Worm (Caenorhabditis elegans) whole organism, L1 larva: Measurements from ENCODE around the gene R10E4.7.

Source experiments
- C04F5.9 ChIP-seq: sonication (generic microtip); optimal IDR thresholded peaks from 2 replicates; lab custom pipeline; 2016; ENCODE audit warnings: missing genetic modification characterization, missing compliant biosample characterization
- C16A3.4 ChIP-seq: fragments of 150-350 bp; optimal IDR thresholded peaks from 2 replicates; lab custom pipeline; 2014; ENCODE audit warnings: missing biosample characterization, missing genetic modification characterization
- C34B4.2 ChIP-seq: sonication (generic microtip); optimal IDR thresholded peaks from 2 replicates; lab custom pipeline; 2017; ENCODE audit warnings: mild to moderate bottlenecking, missing genetic modification characterization, missing compliant biosample characterization
- F16B12.6 ChIP-seq: fragments of 150-350 bp; optimal IDR thresholded peaks from 2 replicates; lab custom pipeline; 2014; ENCODE audit warnings: missing biosample characterization, missing genetic modification characterization
- Y116A8C.19 ChIP-seq: sonication (generic microtip); optimal IDR thresholded peaks from 2 replicates; lab custom pipeline; 2016; ENCODE audit warnings: missing compliant biosample characterization, missing genetic modification characterization, borderline replicate concordance
- aha-1 ChIP-seq: fragments of 150-350 bp; optimal IDR thresholded peaks from 2 replicates; lab custom pipeline; 2014; ENCODE audit warnings: missing biosample characterization, missing genetic modification characterization
- ama-1 ChIP-seq: fragments of 150-350 bp; optimal IDR thresholded peaks from 2 replicates; lab custom pipeline; 2014
- ceh-8 ChIP-seq: fragments of 200-800 bp; sonication (Bioruptor generic); optimal IDR thresholded peaks from 2 replicates; lab custom pipeline; 2018; ENCODE audit warnings: mild to moderate bottlenecking, missing genetic modification characterization, moderate library complexity, missing compliant biosample characterization
- ceh-82 ChIP-seq, 3 experiments: fragments of 150-350 bp in 1 of 3; sonication (generic microtip) in 2 of 3; optimal IDR thresholded peaks; 2 replicates each; lab custom pipeline; 2014 to 2017; ENCODE audit warnings: missing biosample characterization in 3 of 3, missing genetic modification characterization in 3 of 3
- ceh-88 ChIP-seq: fragments of 200-800 bp; sonication (Bioruptor generic); IDR thresholded peaks from 2 replicates; pipeline ENCODE4 v1.3.6; 2022; ENCODE audit warnings: missing genetic modification characterization, missing compliant biosample characterization
- ceh-90 ChIP-seq: sonication (generic microtip); optimal IDR thresholded peaks from 2 replicates; lab custom pipeline; 2016; ENCODE audit warnings: missing genetic modification characterization, missing compliant biosample characterization
- dpl-1 ChIP-seq, 3 experiments: fragments of 150-350 bp in 2 of 3; sonication (generic microtip) in 1 of 3; optimal IDR thresholded peaks; 2 replicates each; lab custom pipeline; 2014 to 2017; ENCODE audit warnings: missing biosample characterization in 3 of 3, missing genetic modification characterization in 3 of 3, missing genetic modification reagents in 3 of 3
- dsc-1 ChIP-seq: sonication (generic microtip); optimal IDR thresholded peaks from 2 replicates; lab custom pipeline; 2016; ENCODE audit warnings: mild to moderate bottlenecking, missing genetic modification characterization, missing compliant biosample characterization
- efl-1 ChIP-seq, 4 experiments: fragments of 150-350 bp; optimal IDR thresholded peaks in 3 of 4; peaks in 1 of 4; 1 replicate in 1 of 4; 2 replicates in 3 of 4; lab custom pipeline; 2014; ENCODE audit warnings: missing biosample characterization in 2 of 4, missing genetic modification characterization in 2 of 4, missing genetic modification reagents in 2 of 4
- efl-3 ChIP-seq: fragments of 200-800 bp; sonication (Bioruptor generic); optimal IDR thresholded peaks from 2 replicates; lab custom pipeline; 2018; ENCODE audit warnings: mild to moderate bottlenecking, missing genetic modification characterization, missing compliant biosample characterization
- elt-2 ChIP-seq: sonication (generic microtip); optimal IDR thresholded peaks from 2 replicates; lab custom pipeline; 2016; ENCODE audit warnings: missing genetic modification characterization, mild to moderate bottlenecking, inconsistent platforms, missing compliant biosample characterization, missing genetic modification reagents
- fkh-10 ChIP-seq: sonication (generic microtip); optimal IDR thresholded peaks from 2 replicates; lab custom pipeline; 2017; ENCODE audit warnings: missing biosample characterization, missing genetic modification reagents, missing genetic modification characterization
- fkh-4 ChIP-seq: sonication (generic microtip); optimal IDR thresholded peaks from 2 replicates; lab custom pipeline; 2016; ENCODE audit warnings: missing compliant biosample characterization, missing genetic modification characterization, borderline replicate concordance
- fkh-8 ChIP-seq: sonication (generic microtip); optimal IDR thresholded peaks from 2 replicates; lab custom pipeline; 2016; ENCODE audit warnings: mild to moderate bottlenecking, missing genetic modification characterization, missing compliant biosample characterization
- fos-1 ChIP-seq: fragments of 150-350 bp; optimal IDR thresholded peaks from 2 replicates; lab custom pipeline; 2014; ENCODE audit warnings: missing biosample characterization, missing genetic modification characterization
- grh-1 ChIP-seq: fragments of 200-800 bp; sonication (Bioruptor generic); IDR thresholded peaks from 2 replicates; pipeline ENCODE4 v1.3.6; 2022; ENCODE audit warnings: missing genetic modification reagents, missing genetic modification characterization, missing compliant biosample characterization
- hlh-4 ChIP-seq: sonication (generic microtip); optimal IDR thresholded peaks from 2 replicates; lab custom pipeline; 2016; ENCODE audit warnings: mild to moderate bottlenecking, missing genetic modification characterization, missing compliant biosample characterization
- hpl-2 ChIP-seq: fragments of 150-350 bp; optimal IDR thresholded peaks from 2 replicates; lab custom pipeline; 2014; ENCODE audit warnings: missing biosample characterization, missing genetic modification reagents, missing genetic modification characterization
- irx-1 ChIP-seq: sonication (generic microtip); optimal IDR thresholded peaks from 2 replicates; lab custom pipeline; 2016; ENCODE audit warnings: missing genetic modification characterization, missing compliant biosample characterization
- isw-1 ChIP-seq: fragments of 200-800 bp; sonication (Bioruptor generic); IDR thresholded peaks from 2 replicates; pipeline ENCODE4 v1.3.6; 2022; ENCODE audit warnings: missing genetic modification characterization, missing compliant biosample characterization
- jun-1 ChIP-seq: fragments of 150-350 bp; optimal IDR thresholded peaks from 2 replicates; lab custom pipeline; 2014; ENCODE audit warnings: missing biosample characterization, missing genetic modification reagents, missing genetic modification characterization
- lin-14 ChIP-seq: fragments of 200-800 bp; sonication (Bioruptor generic); optimal IDR thresholded peaks from 2 replicates; lab custom pipeline; 2018; ENCODE audit warnings: mild to moderate bottlenecking, missing genetic modification characterization, moderate library complexity, missing compliant biosample characterization
- lin-35 ChIP-seq, 2 experiments: fragments of 150-350 bp; optimal IDR thresholded peaks; 2 replicates each; lab custom pipeline; 2014; ENCODE audit warnings: missing biosample characterization in 2 of 2, missing genetic modification characterization in 2 of 2, missing genetic modification reagents in 2 of 2
- lin-39 ChIP-seq: fragments of 150-350 bp; optimal IDR thresholded peaks from 2 replicates; lab custom pipeline; 2014; ENCODE audit warnings: missing biosample characterization, missing genetic modification reagents, missing genetic modification characterization
- mep-1 ChIP-seq: fragments of 150-350 bp; optimal IDR thresholded peaks from 2 replicates; lab custom pipeline; 2014; ENCODE audit warnings: missing biosample characterization, missing genetic modification characterization
- nhr-11 ChIP-seq: fragments of 150-350 bp; optimal IDR thresholded peaks from 2 replicates; lab custom pipeline; 2014; ENCODE audit warnings: missing biosample characterization, missing genetic modification characterization
- nhr-12 ChIP-seq: sonication (generic microtip); optimal IDR thresholded peaks from 2 replicates; lab custom pipeline; 2017; ENCODE audit warnings: missing biosample characterization, missing genetic modification characterization
- nhr-19 ChIP-seq: fragments of 200-800 bp; sonication (Bioruptor generic); conservative IDR thresholded peaks from 2 replicates; pipeline ENCODE4 v1.3.6; 2022; ENCODE audit warnings: missing genetic modification characterization, missing compliant biosample characterization
- nhr-28 ChIP-seq: fragments of 150-350 bp; optimal IDR thresholded peaks from 2 replicates; lab custom pipeline; 2014; ENCODE audit warnings: missing biosample characterization, missing genetic modification characterization
- nhr-47 ChIP-seq: sonication (generic microtip); optimal IDR thresholded peaks from 2 replicates; lab custom pipeline; 2016; ENCODE audit warnings: mild to moderate bottlenecking, missing genetic modification characterization, moderate library complexity, missing compliant biosample characterization
- nhr-71 ChIP-seq: sonication (generic microtip); optimal IDR thresholded peaks from 2 replicates; lab custom pipeline; 2016; ENCODE audit warnings: mild to moderate bottlenecking, missing genetic modification characterization, moderate library complexity, missing compliant biosample characterization
- nhr-77 ChIP-seq: fragments of 150-350 bp; optimal IDR thresholded peaks from 2 replicates; lab custom pipeline; 2014; ENCODE audit warnings: missing biosample characterization, missing genetic modification characterization
- nhr-85 ChIP-seq: sonication (generic microtip); peaks from one replicate; lab custom pipeline; 2016; ENCODE audit warnings: missing genetic modification characterization, inconsistent platforms, missing compliant biosample characterization
- pax-3 ChIP-seq: fragments of 200-800 bp; sonication (Bioruptor generic); optimal IDR thresholded peaks from 2 replicates; lab custom pipeline; 2018; ENCODE audit warnings: mild to moderate bottlenecking, missing genetic modification characterization, moderate library complexity, missing compliant biosample characterization
- rnt-1 ChIP-seq: sonication (generic microtip); optimal IDR thresholded peaks from 2 replicates; lab custom pipeline; 2016; ENCODE audit warnings: mild to moderate bottlenecking, missing genetic modification characterization, moderate library complexity, missing compliant biosample characterization
- snpc-4 ChIP-seq: fragments of 150-350 bp; optimal IDR thresholded peaks from 2 replicates; lab custom pipeline; 2014; ENCODE audit warnings: missing biosample characterization, missing genetic modification characterization
- sup-37 ChIP-seq: fragments of 200-800 bp; sonication (Bioruptor generic); optimal IDR thresholded peaks from 2 replicates; lab custom pipeline; 2018; ENCODE audit warnings: mild to moderate bottlenecking, missing genetic modification characterization, missing compliant biosample characterization
- tbx-2 ChIP-seq: sonication (generic microtip); optimal IDR thresholded peaks from 2 replicates; lab custom pipeline; 2016; ENCODE audit warnings: missing genetic modification characterization, missing compliant biosample characterization
- tlp-1 ChIP-seq: fragments of 150-350 bp; optimal IDR thresholded peaks from 2 replicates; lab custom pipeline; 2014; ENCODE audit warnings: missing biosample characterization, missing genetic modification characterization
- unc-30 ChIP-seq: sonication (generic microtip); optimal IDR thresholded peaks from 2 replicates; lab custom pipeline; 2017; ENCODE audit warnings: missing biosample characterization, missing genetic modification characterization
- unc-86 ChIP-seq: sonication (generic microtip); optimal IDR thresholded peaks from 2 replicates; lab custom pipeline; 2016; ENCODE audit warnings: missing genetic modification characterization, missing compliant biosample characterization
- zag-1 ChIP-seq: fragments of 150-350 bp; optimal IDR thresholded peaks from 2 replicates; lab custom pipeline; 2014; ENCODE audit warnings: missing biosample characterization, missing genetic modification characterization

Gene R10E4.7

DNA sequence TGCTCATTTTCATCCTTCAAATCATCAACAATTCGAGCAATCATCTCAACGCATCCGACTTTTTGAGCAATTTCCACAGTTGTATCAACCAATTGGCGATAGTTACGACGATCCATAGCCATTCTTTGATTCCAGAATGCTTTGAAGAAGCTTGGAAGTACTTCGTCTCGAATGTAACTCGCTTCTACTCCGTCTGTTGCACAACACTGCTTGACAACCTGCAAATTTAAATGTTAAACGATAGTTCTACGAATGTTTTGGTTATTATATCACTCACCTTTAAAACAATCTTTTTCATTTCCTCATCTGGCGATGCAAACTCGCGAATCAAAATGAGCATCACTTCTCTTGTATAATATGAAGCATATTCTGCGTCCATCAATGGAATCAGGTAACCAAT lies 28.7 kb upstream of the R10E4.7 start:
- TF ChIP-seq efl-1 (optimal IDR thresholded peaks at IDR 0.05; lab: Kevin White, UChicago) (no peak), efl-1 (GFP tag; optimal IDR thresholded peaks at IDR 0.05 in 1 of 2; lab: Kevin White, UChicago) (peak in 1 of 2 experiments; percentile 70), elt-2 (tag; lab: Kevin White, UChicago) (no peak), ceh-8 (GFP tag; lab: Kevin White, UChicago) (no peak), nhr-12 (tag; lab: Kevin White, UChicago) (no peak), unc-86 (tag; lab: Kevin White, UChicago) (no peak), ceh-82 (tag; optimal IDR thresholded peaks at IDR 0.05; lab: Kevin White, UChicago) (no peak), ceh-88 (GFP tag; lab: Robert Waterston, UW) (no peak)

DNA sequence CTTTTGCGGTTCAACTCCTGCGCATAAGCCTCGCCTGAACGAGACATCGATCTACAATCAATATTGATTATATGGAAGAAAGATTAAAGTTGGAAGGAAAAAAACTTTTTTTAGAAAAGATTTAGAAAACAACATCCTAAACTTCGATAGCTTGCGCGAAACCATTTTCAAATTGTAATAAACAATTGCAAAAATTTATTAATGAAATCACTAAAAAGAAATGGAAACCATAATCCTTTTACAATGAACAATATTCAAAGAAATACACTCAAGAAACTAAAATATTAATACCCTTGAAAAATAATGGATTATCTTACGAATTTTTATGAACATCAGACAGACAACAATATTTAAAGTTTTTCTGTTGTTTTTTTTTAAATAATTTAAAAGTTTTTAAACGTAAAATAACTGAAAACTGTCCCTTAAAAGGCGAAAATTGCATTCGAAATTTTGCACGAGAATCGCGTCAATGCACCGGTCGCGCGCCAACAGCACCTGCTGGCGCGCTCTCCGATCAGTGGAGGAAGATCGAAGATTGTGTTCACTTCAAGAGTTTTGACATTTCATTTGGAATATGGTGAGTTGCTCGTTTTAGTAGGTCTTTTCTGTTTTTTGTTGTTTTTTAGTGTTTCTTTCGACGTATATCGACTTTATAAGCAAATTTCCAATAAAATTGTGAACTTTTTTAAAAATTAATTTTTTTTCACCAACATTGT lies 25.2 kb upstream of the R10E4.7 start, which contains the start of the genes sftb-1 and R10E4.1:
TSS of gene sftb-1 (minus strand) at position 51 of the 716 bp plus-strand sequence.
TSS of gene R10E4.1 (plus strand) at position 524 of the 716 bp plus-strand sequence.
- TF ChIP-seq efl-3 (no peak), fkh-4 (tag; lab: Kevin White, UChicago) (no peak), irx-1 (peak; percentile 70), C34B4.2 (no peak), hlh-4 (tag; lab: Kevin White, UChicago) (no peak), grh-1 (GFP tag; lab: Robert Waterston, UW) (0 out of 2 replicates have a peak, but pooled peaks have one; percentile 40), mep-1 (tag; lab: Kevin White, UChicago) (peak; percentile 90), tlp-1 (tag; lab: Kevin White, UChicago) (no peak), dpl-1 (GFP tag; optimal IDR thresholded peaks at IDR 0.05; lab: Kevin White, UChicago) (peak; percentile 66 to 83 (median 81)), F16B12.6 (tag; lab: Kevin White, UChicago) (peak; percentile 70), hpl-2 (GFP tag; lab: Kevin White, UChicago) (peak; percentile 22), Y116A8C.19 (tag; lab: Kevin White, UChicago) (no peak), nhr-11 (tag; lab: Kevin White, UChicago) (peak; percentile 22), aha-1 (tag; lab: Kevin White, UChicago) (no peak), tbx-2 (tag; lab: Kevin White, UChicago) (peak; percentile 81), nhr-19 (GFP tag; lab: Robert Waterston, UW) (peak; percentile 81), C04F5.9 (tag; lab: Kevin White, UChicago) (peak; percentile 55), nhr-28 (tag; lab: Kevin White, UChicago) (no peak), nhr-12 (tag; lab: Kevin White, UChicago) (no peak), fkh-10 (GFP tag; lab: Kevin White, UChicago) (peak; percentile 13), nhr-77 (tag; lab: Kevin White, UChicago) (peak; percentile 1), fkh-8 (peak; percentile 62), ceh-8 (GFP tag; lab: Kevin White, UChicago) (peak; percentile 6), fos-1 (tag; lab: Kevin White, UChicago) (no peak), nhr-47 (tag; lab: Kevin White, UChicago) (peak; percentile 86), zag-1 (tag; lab: Kevin White, UChicago) (no peak), pax-3 (no peak), isw-1 (GFP tag; lab: Robert Waterston, UW) (peak; percentile 55), ceh-88 (GFP tag; lab: Robert Waterston, UW) (0 out of 2 replicates have a peak, but pooled peaks have one; percentile 15), nhr-85 (tag; lab: Kevin White, UChicago) (peak; percentile 88), snpc-4 (peak; percentile 58), ceh-82 (tag; optimal IDR thresholded peaks at IDR 0.05; lab: Kevin White, UChicago) (peak; percentile 76 to 77 (median 77)), nhr-71 (tag; lab: Kevin White, UChicago) (peak; percentile 87), rnt-1 (tag; lab: Kevin White, UChicago) (peak; percentile 85), unc-86 (tag; lab: Kevin White, UChicago) (peak; percentile 66), dsc-1 (tag; lab: Kevin White, UChicago) (peak; percentile 74), sup-37 (GFP tag; lab: Kevin White, UChicago) (no peak), efl-1 (optimal IDR thresholded peaks at IDR 0.05; lab: Kevin White, UChicago) (peak; percentile 69 to 80), efl-1 (GFP tag; optimal IDR thresholded peaks at IDR 0.05 in 1 of 2; lab: Kevin White, UChicago) (peak; percentile 75 to 97), lin-14 (GFP tag; lab: Kevin White, UChicago) (peak; percentile 78), elt-2 (tag; lab: Kevin White, UChicago) (peak; percentile 13), unc-30 (tag; lab: Kevin White, UChicago) (no peak), lin-35 (GFP tag; optimal IDR thresholded peaks at IDR 0.05; lab: Kevin White, UChicago) (peak; percentile 78 to 87), ama-1 (lab: Kevin White, UChicago) (no peak), lin-39 (peak; percentile 62), jun-1 (peak; percentile 40), ceh-90 (tag; lab: Kevin White, UChicago) (no peak), C16A3.4 (peak; percentile 75)
